In genomic region chrV:979698-980097, ce11 we compare ENCODE assay signal across 8 worm cellular contexts.
TF ChIP-seq lines count a peak whose summit lies in the region.

No protein-coding gene starts in this region.

TF ChIP-seq in whole organism, L1 larva, 84 proteins besides CTCF, POLR2A, EP300 and RAD21 (continues in another document):
- TF ChIP-seq efl-1 (optimal IDR thresholded peaks at IDR 0.05; lab: Kevin White, UChicago) (peak; percentile 68 to 76), efl-1 (GFP tag; optimal IDR thresholded peaks at IDR 0.05 in 1 of 2; lab: Kevin White, UChicago) (peak; percentile 34 to 95), unc-30 (tag; optimal IDR thresholded peaks at IDR 0.05; lab: Kevin White, UChicago) (no peak), pag-3 (tag; optimal IDR thresholded peaks at IDR 0.05; lab: Kevin White, UChicago; ENCODE audit: borderline replicate concordance, insufficient read depth) (peak; percentile 87), ceh-82 (tag; optimal IDR thresholded peaks at IDR 0.05; lab: Kevin White, UChicago) (peak in 2 of 3 experiments; percentile 45 to 57), lin-39 (tag; optimal IDR thresholded peaks at IDR 0.05; lab: Kevin White, UChicago) (peak; percentile 26), ceh-88 (GFP tag; IDR thresholded peaks at IDR 0.05; lab: Robert Waterston, UW) (no peak), lsy-2 (tag; optimal IDR thresholded peaks at IDR 0.05; lab: Kevin White, UChicago) (peak; percentile 54 to 61), fos-1 (tag; optimal IDR thresholded peaks at IDR 0.05; lab: Kevin White, UChicago) (peak; percentile 26), lin-14 (GFP tag; optimal IDR thresholded peaks at IDR 0.05; lab: Kevin White, UChicago) (peak; percentile 97)

TF ChIP-seq in whole organism, L2 larva, 48 proteins besides CTCF, POLR2A, EP300 and RAD21 (continues in another document):
- peak; percentile 0 for TF ChIP-seq nhr-25 (tag; optimal IDR thresholded peaks at IDR 0.05; lab: Kevin White, UChicago)
- no peak for TF ChIP-seq Y55F3AM.14 (GFP tag; optimal IDR thresholded peaks at IDR 0.05; lab: Kevin White, UChicago)
- TF ChIP-seq unc-39 (tag; optimal IDR thresholded peaks at IDR 0.05; lab: Kevin White, UChicago) = no peak
- TF ChIP-seq unc-55 (GFP tag; optimal IDR thresholded peaks at IDR 0.05; lab: Kevin White, UChicago) = peak; percentile 26
- TF ChIP-seq ceh-16 (tag; optimal IDR thresholded peaks at IDR 0.05; lab: Kevin White, UChicago) = no peak
- TF ChIP-seq gmeb-1 (tag; optimal IDR thresholded peaks at IDR 0.05; lab: Kevin White, UChicago) = no peak
- TF ChIP-seq snpc-4 (tag; optimal IDR thresholded peaks at IDR 0.05; lab: Kevin White, UChicago) = no peak
- no peak for TF ChIP-seq mab-5 (tag; optimal IDR thresholded peaks at IDR 0.05; lab: Kevin White, UChicago)
- TF ChIP-seq lin-13 (GFP tag; optimal IDR thresholded peaks at IDR 0.05; lab: Kevin White, UChicago) = peak; percentile 72
- peak; percentile 62 for TF ChIP-seq C34F6.9 (tag; optimal IDR thresholded peaks at IDR 0.05; lab: Kevin White, UChicago)
- TF ChIP-seq nhr-21 (tag; optimal IDR thresholded peaks at IDR 0.05; lab: Kevin White, UChicago) = peak; percentile 4
- no peak for TF ChIP-seq ztf-1 (GFP tag; conservative IDR thresholded peaks at IDR 0.05; lab: Robert Waterston, UW)

TF ChIP-seq in whole organism, L3 larva, 47 proteins besides CTCF, POLR2A, EP300 and RAD21:
- TF ChIP-seq ceh-16 (tag; optimal IDR thresholded peaks at IDR 0.05; lab: Kevin White, UChicago) (no peak), lin-39 (tag; optimal IDR thresholded peaks at IDR 0.05; lab: Kevin White, UChicago) (peak; percentile 43), fkh-10 (GFP tag; optimal IDR thresholded peaks at IDR 0.05; lab: Kevin White, UChicago) (peak; percentile 21), lin-15B (tag; optimal IDR thresholded peaks at IDR 0.05; lab: Kevin White, UChicago) (peak; percentile 4), nfya-1 (tag; optimal IDR thresholded peaks at IDR 0.05; lab: Kevin White, UChicago; ENCODE audit: insufficient read depth) (peak; percentile 83), pha-4 (tag; optimal IDR thresholded peaks at IDR 0.05; lab: Kevin White, UChicago) (peak; percentile 61)

TF ChIP-seq in whole organism, L4 larva, 104 proteins besides CTCF, POLR2A, EP300 and RAD21 (continues in another document):
- TF ChIP-seq ceh-82 (tag; optimal IDR thresholded peaks at IDR 0.05; lab: Kevin White, UChicago) = no peak
- TF ChIP-seq tra-1 (GFP tag; IDR thresholded peaks at IDR 0.05; lab: Robert Waterston, UW) = peak; percentile 17; the same call in 1 of the 2 replicates
- no peak for TF ChIP-seq Y75B8A.6 (GFP tag; IDR thresholded peaks at IDR 0.05; lab: Robert Waterston, UW)
- no peak for TF ChIP-seq fos-1 (tag; optimal IDR thresholded peaks at IDR 0.05; lab: Kevin White, UChicago)
- no peak for TF ChIP-seq egl-27 (tag; optimal IDR thresholded peaks at IDR 0.05; lab: Kevin White, UChicago)
- no peak for TF ChIP-seq dmd-9 (GFP tag; IDR thresholded peaks at IDR 0.05; lab: Robert Waterston, UW)
- TF ChIP-seq daf-19 (GFP tag; conservative IDR thresholded peaks at IDR 0.05; lab: Robert Waterston, UW) = no peak
- no peak for TF ChIP-seq snpc-1.2 (GFP tag; IDR thresholded peaks at IDR 0.05; lab: Robert Waterston, UW)
- no peak for TF ChIP-seq pqm-1 (tag; optimal IDR thresholded peaks at IDR 0.05; lab: Kevin White, UChicago)
- no peak for TF ChIP-seq lin-13 (GFP tag; optimal IDR thresholded peaks at IDR 0.05; lab: Kevin White, UChicago)
- TF ChIP-seq zag-1 (tag; optimal IDR thresholded peaks at IDR 0.05; lab: Kevin White, UChicago) = no peak
- no peak for TF ChIP-seq jun-1 (tag; optimal IDR thresholded peaks at IDR 0.05; lab: Kevin White, UChicago)
- TF ChIP-seq hlh-11 (tag; optimal IDR thresholded peaks at IDR 0.05; lab: Kevin White, UChicago) = peak; percentile 30
- TF ChIP-seq ztf-11 (tag; optimal IDR thresholded peaks at IDR 0.05; lab: Kevin White, UChicago) = no peak

TF ChIP-seq in whole organism, late embryonic, 69 proteins besides CTCF, POLR2A, EP300 and RAD21:
- TF ChIP-seq nfya-1 (tag; optimal IDR thresholded peaks at IDR 0.05; lab: Kevin White, UChicago) (peak; percentile 42), zip-5 (tag; optimal IDR thresholded peaks at IDR 0.05; lab: Kevin White, UChicago) (no peak), hlh-13 (GFP tag; optimal IDR thresholded peaks at IDR 0.05; lab: Kevin White, UChicago) (peak; percentile 27)

TF ChIP-seq in whole organism, midembryonic, 9 proteins besides CTCF, POLR2A, EP300 and RAD21:
- TF ChIP-seq cog-1 (tag; optimal IDR thresholded peaks at IDR 0.05; lab: Kevin White, UChicago) (no peak), tab-1 (GFP tag; IDR thresholded peaks at IDR 0.05; lab: Robert Waterston, UW) (no peak), ztf-23 (GFP tag; IDR thresholded peaks at IDR 0.05; lab: Robert Waterston, UW) (0 out of 2 replicates have a peak, but pooled peaks have one; percentile 39), flt-1 (GFP tag; IDR thresholded peaks at IDR 0.05; lab: Robert Waterston, UW) (peak; percentile 33; the same call in 1 of the 2 replicates)

TF ChIP-seq in whole organism, mixed stage, embryonic, 35 proteins besides CTCF, POLR2A, EP300 and RAD21:
- peak; percentile 21 for TF ChIP-seq ces-1 (GFP tag; optimal IDR thresholded peaks at IDR 0.05; lab: Kevin White, UChicago)
- TF ChIP-seq cnd-1 (tag; optimal IDR thresholded peaks at IDR 0.05; lab: Kevin White, UChicago) = no peak
- TF ChIP-seq ztf-11 (tag; optimal IDR thresholded peaks at IDR 0.05; lab: Kevin White, UChicago) = no peak
- no peak for TF ChIP-seq flh-1 (GFP tag; optimal IDR thresholded peaks at IDR 0.05; lab: Kevin White, UChicago)
- no peak for TF ChIP-seq lin-32 (GFP tag; optimal IDR thresholded peaks at IDR 0.05; lab: Kevin White, UChicago)
- TF ChIP-seq nhr-12 (tag; optimal IDR thresholded peaks at IDR 0.05; lab: Kevin White, UChicago) = no peak
- TF ChIP-seq drap-1 (GFP tag; optimal IDR thresholded peaks at IDR 0.05; lab: Kevin White, UChicago) = no peak
- TF ChIP-seq nhr-76 (tag; optimal IDR thresholded peaks at IDR 0.05; lab: Kevin White, UChicago) = no peak
- no peak for TF ChIP-seq elt-3 (tag; optimal IDR thresholded peaks at IDR 0.05; lab: Kevin White, UChicago)
- no peak for TF ChIP-seq mep-1 (tag; optimal IDR thresholded peaks at IDR 0.05; lab: Kevin White, UChicago)
- TF ChIP-seq M03D4.4 (tag; optimal IDR thresholded peaks at IDR 0.05; lab: Kevin White, UChicago) = peak; percentile 16
- no peak for TF ChIP-seq ceh-83 (GFP tag; optimal IDR thresholded peaks at IDR 0.05; lab: Kevin White, UChicago)
- no peak for TF ChIP-seq unc-39 (tag; optimal IDR thresholded peaks at IDR 0.05; lab: Kevin White, UChicago)
- TF ChIP-seq unc-62 (GFP tag; optimal IDR thresholded peaks at IDR 0.05; lab: Kevin White, UChicago) = peak; percentile 15
- no peak for TF ChIP-seq elt-1 (tag; optimal IDR thresholded peaks at IDR 0.05; lab: Kevin White, UChicago; ENCODE audit: borderline replicate concordance, insufficient read depth)
- no peak for TF ChIP-seq nhr-2 (tag; optimal IDR thresholded peaks at IDR 0.05; lab: Kevin White, UChicago)
- no peak for TF ChIP-seq tbx-8 (GFP tag; optimal IDR thresholded peaks at IDR 0.05; lab: Kevin White, UChicago)
- no peak for TF ChIP-seq sem-2 (GFP tag; optimal IDR thresholded peaks at IDR 0.05; lab: Kevin White, UChicago)
- TF ChIP-seq blmp-1 (tag; optimal IDR thresholded peaks at IDR 0.05; lab: Kevin White, UChicago) = no peak
- TF ChIP-seq mls-2 (tag; optimal IDR thresholded peaks at IDR 0.05; lab: Kevin White, UChicago) = peak; percentile 15
- TF ChIP-seq ceh-39 (tag; optimal IDR thresholded peaks at IDR 0.05; lab: Kevin White, UChicago) = no peak

TF ChIP-seq in whole organism, young adult, 124 proteins besides CTCF, POLR2A, EP300 and RAD21:
- peak; percentile 61 for TF ChIP-seq zfh-2 (GFP tag; conservative IDR thresholded peaks at IDR 0.05; lab: Robert Waterston, UW)
- TF ChIP-seq somi-1 (GFP tag; optimal IDR thresholded peaks at IDR 0.05; lab: Kevin White, UChicago) = peak; percentile 25
- TF ChIP-seq hmg-20 (GFP tag; IDR thresholded peaks at IDR 0.05; lab: Robert Waterston, UW) = no peak
- peak in 1 of 3 experiments; percentile 7 for TF ChIP-seq lin-35 (GFP tag; optimal IDR thresholded peaks at IDR 0.05; lab: Kevin White, UChicago)
- TF ChIP-seq hmg-1.2 (GFP tag; IDR thresholded peaks at IDR 0.05; lab: Robert Waterston, UW) = peak; percentile 72
- no peak for TF ChIP-seq snpc-1.1 (tag; optimal IDR thresholded peaks at IDR 0.05; lab: Kevin White, UChicago; ENCODE audit: insufficient read depth)
- no peak for TF ChIP-seq dpff-1 (tag; optimal IDR thresholded peaks at IDR 0.05; lab: Kevin White, UChicago)
TF ChIP-seq in whole organism, young adult: peak in this region for 4.
